Fruit fly (Drosophila melanogaster) S2 (cell line): ENCODE data around the gene DPCoAC.

Experiments
- CG8478 ChIP-seq: fragments of >200 bp; optimal IDR thresholded peaks from 2 replicates; lab custom pipeline; 2018
- CTCF ChIP-seq, 2 experiments: fragments of >200 bp; optimal IDR thresholded peaks; 2 replicates each; lab custom pipeline; 2018

- TF ChIP-seq CG8478 (lab: Kevin White, UChicago) (no peak), CTCF (optimal IDR thresholded peaks at IDR 0.05; lab: Kevin White, UChicago) (no peak)
Observed at dm6 chr3R:20548255-20548654, 9.2 kb downstream of the DPCoAC start.
